Fruit fly (Drosophila melanogaster) whole organism, embryonic: ENCODE measurements around the gene CG13454.

Experiments
- Ada2b ChIP-seq: fragments of 200-800 bp; sonication (Bioruptor generic); IDR thresholded peaks from 2 replicates; pipeline ENCODE4 v1.3.6; 2022; ENCODE audit warnings: missing biosample characterization, missing genetic modification characterization
- BEAF-32 ChIP-seq: fragments of 200-800 bp; sonication (Bioruptor generic); optimal IDR thresholded peaks from 3 replicates; lab custom pipeline; 2017; ENCODE audit warnings: missing biosample characterization, missing genetic modification characterization, mild to moderate bottlenecking, moderate library complexity, missing genetic modification reagents
- CG10147 ChIP-seq: fragments of 200-800 bp; sonication (Bioruptor generic); optimal IDR thresholded peaks from 2 replicates; lab custom pipeline; 2019; ENCODE audit warnings: missing biosample characterization, mild to moderate bottlenecking, missing genetic modification characterization, moderate library complexity
- CG10267 ChIP-seq: fragments of 200-800 bp; sonication (Bioruptor generic); optimal IDR thresholded peaks from 2 replicates; lab custom pipeline; 2018; ENCODE audit warnings: missing biosample characterization, mild to moderate bottlenecking, missing genetic modification characterization, moderate library complexity
- CG11093 ChIP-seq: fragments of 200-800 bp; sonication (Bioruptor generic); IDR thresholded peaks from 3 replicates; pipeline ENCODE4 v1.3.6; 2022; ENCODE audit warnings: missing biosample characterization, missing genetic modification characterization
- CG11723 ChIP-seq: fragments of 200-800 bp; sonication (Bioruptor generic); optimal IDR thresholded peaks from 2 replicates; lab custom pipeline; 2017; ENCODE audit warnings: missing biosample characterization, mild to moderate bottlenecking, missing genetic modification characterization
- CG12391 ChIP-seq: fragments of 200-800 bp; sonication (Bioruptor generic); optimal IDR thresholded peaks from 3 replicates; lab custom pipeline; 2018; ENCODE audit warnings: missing biosample characterization, mild to moderate bottlenecking, missing genetic modification characterization, moderate library complexity
- CG13123 ChIP-seq: fragments of 200-800 bp; sonication (Bioruptor generic); optimal IDR thresholded peaks from 2 replicates; lab custom pipeline; 2016; ENCODE audit warnings: missing biosample characterization, missing genetic modification characterization
- CG14441 ChIP-seq: fragments of 200-800 bp; sonication (Bioruptor generic); IDR thresholded peaks from 2 replicates; pipeline ENCODE4 v1.3.6; 2022; ENCODE audit warnings: missing biosample characterization, missing genetic modification characterization
- CG14965 ChIP-seq: fragments of 200-800 bp; sonication (Bioruptor generic); optimal IDR thresholded peaks from 2 replicates; lab custom pipeline; 2016; ENCODE audit warnings: missing biosample characterization, missing genetic modification characterization, borderline replicate concordance
- CG1647 ChIP-seq: fragments of 200-800 bp; sonication (Bioruptor generic); optimal IDR thresholded peaks from 3 replicates; lab custom pipeline; 2016; ENCODE audit warnings: missing biosample characterization, missing genetic modification characterization
- CG33213 ChIP-seq: fragments of 200-800 bp; sonication (Bioruptor generic); optimal IDR thresholded peaks from 3 replicates; lab custom pipeline; 2016; ENCODE audit warnings: missing biosample characterization, missing genetic modification characterization
- CG34224 ChIP-seq: fragments of 200-800 bp; sonication (Bioruptor generic); IDR thresholded peaks from 3 replicates; pipeline ENCODE4 v1.3.6; 2022; ENCODE audit warnings: missing biosample characterization, missing genetic modification characterization; ENCODE audit not compliant: partially characterized antibody
- CG4282 ChIP-seq: fragments of 200-800 bp; sonication (Bioruptor generic); optimal IDR thresholded peaks from 2 replicates; lab custom pipeline; 2016; ENCODE audit warnings: missing biosample characterization, missing genetic modification characterization
- CG43689 ChIP-seq: fragments of 200-800 bp; sonication (Bioruptor generic); IDR thresholded peaks from 2 replicates; pipeline ENCODE4 v1.3.6; 2022; ENCODE audit warnings: missing biosample characterization, missing genetic modification characterization
- CG5180 ChIP-seq: fragments of 200-800 bp; sonication (Bioruptor generic); optimal IDR thresholded peaks from 3 replicates; lab custom pipeline; 2017; ENCODE audit warnings: missing biosample characterization, missing genetic modification characterization, mild to moderate bottlenecking, moderate library complexity, missing genetic modification reagents
- CG7357 ChIP-seq: fragments of 200-800 bp; sonication (Bioruptor generic); IDR thresholded peaks from 3 replicates; pipeline ENCODE4 v1.3.6; 2022; ENCODE audit warnings: missing biosample characterization, missing genetic modification characterization
- CG7745 ChIP-seq: fragments of 200-800 bp; sonication (Bioruptor generic); optimal IDR thresholded peaks from 2 replicates; lab custom pipeline; 2018; ENCODE audit warnings: missing biosample characterization, mild to moderate bottlenecking, missing genetic modification characterization, moderate library complexity
- CG8281 ChIP-seq: fragments of 200-800 bp; sonication (Bioruptor generic); optimal IDR thresholded peaks from 2 replicates; lab custom pipeline; 2018; ENCODE audit warnings: missing biosample characterization, mild to moderate bottlenecking, missing genetic modification characterization, moderate library complexity
- CG8388 ChIP-seq: fragments of 200-800 bp; sonication (Bioruptor generic); optimal IDR thresholded peaks from 2 replicates; lab custom pipeline; 2019; ENCODE audit warnings: missing biosample characterization, mild to moderate bottlenecking, missing genetic modification characterization, moderate library complexity
- CG9727 ChIP-seq: fragments of 200-800 bp; sonication (Bioruptor generic); optimal IDR thresholded peaks from 3 replicates; lab custom pipeline; 2017; ENCODE audit warnings: missing biosample characterization, mild to moderate bottlenecking, missing genetic modification characterization
- D19B ChIP-seq: fragments of 200-800 bp; sonication (Bioruptor generic); optimal IDR thresholded peaks from 2 replicates; lab custom pipeline; 2017; ENCODE audit warnings: missing biosample characterization, mild to moderate bottlenecking, missing genetic modification characterization
- Deaf1 ChIP-seq: fragments of 200-800 bp; optimal IDR thresholded peaks from 3 replicates; lab custom pipeline; 2019; ENCODE audit warnings: missing biosample characterization, mild to moderate bottlenecking, missing genetic modification characterization, moderate library complexity
- Gsc ChIP-seq: fragments of 200-800 bp; sonication (Bioruptor generic); IDR thresholded peaks from 2 replicates; pipeline ENCODE4 v1.3.6; 2022; ENCODE audit warnings: missing biosample characterization, missing genetic modification characterization
- Gug ChIP-seq: fragments of 200-800 bp; sonication (Bioruptor generic); IDR thresholded peaks from 4 replicates; pipeline ENCODE4 v1.3.6; 2022; ENCODE audit warnings: missing biosample characterization, missing genetic modification characterization
- H2.0 ChIP-seq: fragments of 200-800 bp; sonication (Bioruptor generic); IDR thresholded peaks from 2 replicates; pipeline ENCODE4 v1.3.6; 2022; ENCODE audit warnings: missing biosample characterization, missing genetic modification characterization
- Hmx ChIP-seq: fragments of 200-800 bp; sonication (Bioruptor generic); optimal IDR thresholded peaks from 2 replicates; lab custom pipeline; 2016; ENCODE audit warnings: missing biosample characterization, missing genetic modification characterization
- Hsf ChIP-seq: fragments of 200-800 bp; sonication (Bioruptor generic); optimal IDR thresholded peaks from 3 replicates; lab custom pipeline; 2016; ENCODE audit warnings: missing biosample characterization, missing genetic modification characterization
- MTF-1 ChIP-seq: fragments of 200-800 bp; sonication (Bioruptor generic); optimal IDR thresholded peaks from 2 replicates; lab custom pipeline; 2018; ENCODE audit warnings: missing biosample characterization, mild to moderate bottlenecking, missing genetic modification characterization, borderline replicate concordance
- Mad ChIP-seq: fragments of 200-800 bp; sonication (Bioruptor generic); optimal IDR thresholded peaks from 2 replicates; lab custom pipeline; 2016; ENCODE audit warnings: missing biosample characterization, missing genetic modification characterization
- NfI ChIP-seq: fragments of 200-800 bp; sonication (Bioruptor generic); optimal IDR thresholded peaks from 3 replicates; lab custom pipeline; 2018; ENCODE audit warnings: missing biosample characterization, mild to moderate bottlenecking, missing genetic modification characterization, moderate library complexity
- Oaz ChIP-seq: fragments of 200-800 bp; sonication (Bioruptor generic); IDR thresholded peaks from 2 replicates; pipeline ENCODE4 v1.3.6; 2022; ENCODE audit warnings: missing biosample characterization, missing genetic modification characterization
- ara ChIP-seq: fragments of 200-800 bp; sonication (Bioruptor generic); IDR thresholded peaks from 2 replicates; pipeline ENCODE4 v1.3.6; 2022; ENCODE audit warnings: missing biosample characterization, missing genetic modification characterization
- bigmax ChIP-seq: fragments of 200-800 bp; sonication (Bioruptor generic); optimal IDR thresholded peaks from 2 replicates; lab custom pipeline; 2018; ENCODE audit warnings: missing biosample characterization, mild to moderate bottlenecking, missing genetic modification characterization
- ems ChIP-seq: fragments of 200-800 bp; sonication (Bioruptor generic); optimal IDR thresholded peaks from 3 replicates; lab custom pipeline; 2016; ENCODE audit warnings: missing biosample characterization, missing genetic modification characterization
- fd64A ChIP-seq: fragments of 200-800 bp; sonication (Bioruptor generic); optimal IDR thresholded peaks from 3 replicates; lab custom pipeline; 2018; ENCODE audit warnings: missing biosample characterization, mild to moderate bottlenecking, missing genetic modification characterization
- gsb-n ChIP-seq: fragments of 200-800 bp; sonication (Bioruptor generic); optimal IDR thresholded peaks from 3 replicates; lab custom pipeline; 2018; ENCODE audit warnings: missing biosample characterization, mild to moderate bottlenecking, missing genetic modification characterization
- ham ChIP-seq: fragments of 200-800 bp; sonication (Bioruptor generic); IDR thresholded peaks from 2 replicates; pipeline ENCODE4 v1.3.6; 2022; ENCODE audit warnings: missing biosample characterization, missing genetic modification characterization
- her ChIP-seq: fragments of 200-800 bp; sonication (Bioruptor generic); optimal IDR thresholded peaks from 2 replicates; lab custom pipeline; 2016; ENCODE audit warnings: missing biosample characterization, missing genetic modification characterization
- jigr1 ChIP-seq: fragments of 200-800 bp; sonication (Bioruptor generic); IDR thresholded peaks from 3 replicates; pipeline ENCODE4 v1.3.6; 2022; ENCODE audit warnings: missing biosample characterization, missing genetic modification characterization
- knrl ChIP-seq: fragments of 200-800 bp; sonication (Bioruptor generic); IDR thresholded peaks from 3 replicates; pipeline ENCODE4 v1.3.6; 2022; ENCODE audit warnings: missing biosample characterization, missing genetic modification characterization; ENCODE audit not compliant: partially characterized antibody
- lilli ChIP-seq: fragments of 200-800 bp; sonication (Bioruptor generic); optimal IDR thresholded peaks from 3 replicates; lab custom pipeline; 2016; ENCODE audit warnings: missing biosample characterization, missing genetic modification characterization
- nau ChIP-seq: fragments of 200-800 bp; sonication (Bioruptor generic); optimal IDR thresholded peaks from 3 replicates; lab custom pipeline; 2017; ENCODE audit warnings: missing biosample characterization, mild to moderate bottlenecking, missing genetic modification characterization, missing genetic modification reagents
- nerfin-1 ChIP-seq: fragments of 200-800 bp; sonication (Bioruptor generic); optimal IDR thresholded peaks from 3 replicates; lab custom pipeline; 2019; ENCODE audit warnings: missing biosample characterization, mild to moderate bottlenecking, missing genetic modification characterization, moderate library complexity
- phol ChIP-seq: fragments of 200-800 bp; sonication (Bioruptor generic); optimal IDR thresholded peaks from 3 replicates; lab custom pipeline; 2018; ENCODE audit warnings: missing biosample characterization, mild to moderate bottlenecking, missing genetic modification characterization, moderate library complexity
- ranshi ChIP-seq: fragments of 200-800 bp; sonication (Bioruptor generic); IDR thresholded peaks from 2 replicates; pipeline ENCODE4 v1.3.6; 2022; ENCODE audit warnings: missing biosample characterization, missing genetic modification characterization
- rib ChIP-seq: fragments of 200-800 bp; sonication (Bioruptor generic); IDR thresholded peaks from 2 replicates; pipeline ENCODE4 v1.3.6; 2022; ENCODE audit warnings: missing biosample characterization, missing genetic modification characterization
- run ChIP-seq: fragments of 200-800 bp; sonication (Bioruptor generic); optimal IDR thresholded peaks from 3 replicates; lab custom pipeline; 2018; ENCODE audit warnings: missing biosample characterization, mild to moderate bottlenecking, missing genetic modification characterization
- sisA ChIP-seq: fragments of 200-800 bp; sonication (Bioruptor generic); IDR thresholded peaks from 2 replicates; pipeline ENCODE4 v1.3.6; 2022; ENCODE audit warnings: missing biosample characterization, missing genetic modification characterization
- ssp ChIP-seq: fragments of 200-800 bp; sonication (Bioruptor generic); IDR thresholded peaks from 2 replicates; pipeline ENCODE4 v1.3.6; 2022; ENCODE audit warnings: missing biosample characterization, missing genetic modification characterization
- sug ChIP-seq: fragments of 200-800 bp; optimal IDR thresholded peaks from 2 replicates; lab custom pipeline; 2019; ENCODE audit warnings: missing biosample characterization, mild to moderate bottlenecking, missing genetic modification characterization, moderate library complexity

Gene CG13454

dm6 chr3L:15553993-15554644 is 37.3 kb upstream of the CG13454 start, which contains the start of gene AGO2 (continued):
- TF ChIP-seq knrl (peak; percentile 52; the same call in 2 of the 3 replicates), ems (GFP tag; lab: Kevin White, UChicago) (no peak), sug (tag; lab: Kevin White, UChicago) (peak; percentile 9), CG5180 (peak; percentile 11), Hmx (GFP tag; lab: Kevin White, UChicago) (no peak), CG14965 (GFP tag; lab: Kevin White, UChicago) (no peak), CG13123 (GFP tag; lab: Kevin White, UChicago) (no peak), CG8388 (GFP tag; lab: Kevin White, UChicago) (no peak), run (tag; lab: Kevin White, UChicago) (no peak), nau (GFP tag; lab: Kevin White, UChicago) (peak; percentile 46), ssp (GFP tag; lab: Robert Waterston, UW) (no peak), gsb-n (tag; lab: Kevin White, UChicago) (no peak), Hsf (GFP tag; lab: Kevin White, UChicago) (no peak), phol (peak; percentile 90), ara (no peak), D19B (GFP tag; lab: Kevin White, UChicago) (no peak), CG33213 (GFP tag; lab: Kevin White, UChicago) (no peak), CG10147 (GFP tag; lab: Kevin White, UChicago) (peak; percentile 38), lilli (peak; percentile 30), CG9727 (GFP tag; lab: Kevin White, UChicago) (no peak), CG34224 (GFP tag; lab: Robert Waterston, UW) (peak; percentile 83), CG14441 (GFP tag; lab: Robert Waterston, UW) (no peak), Gsc (GFP tag; lab: Robert Waterston, UW) (no peak), MTF-1 (no peak), Mad (no peak), Gug (GFP tag; lab: Robert Waterston, UW) (no peak), H2.0 (no peak), BEAF-32 (GFP tag; lab: Kevin White, UChicago) (peak; percentile 69), her (GFP tag; lab: Kevin White, UChicago) (peak; percentile 50), CG1647 (GFP tag; lab: Kevin White, UChicago) (no peak), sisA (GFP tag; lab: Robert Waterston, UW) (no peak), Deaf1 (tag; lab: Kevin White, UChicago) (no peak), CG7745 (no peak), Oaz (GFP tag; lab: Robert Waterston, UW) (no peak), CG43689 (GFP tag; lab: Robert Waterston, UW) (no peak), ham (no peak), bigmax (no peak), CG12391 (tag; lab: Kevin White, UChicago) (no peak), rib (GFP tag; lab: Robert Waterston, UW) (no peak), jigr1 (no peak), CG8281 (tag; lab: Kevin White, UChicago) (no peak), fd64A (GFP tag; lab: Kevin White, UChicago) (no peak), NfI (GFP tag; lab: Kevin White, UChicago) (no peak), ranshi (GFP tag; lab: Robert Waterston, UW) (no peak), Ada2b (GFP tag; lab: Robert Waterston, UW) (no peak), CG11723 (GFP tag; lab: Kevin White, UChicago) (no peak), CG10267 (tag; lab: Kevin White, UChicago) (peak; percentile 41), CG7357 (no peak), CG11093 (GFP tag; lab: Robert Waterston, UW) (no peak), CG4282 (GFP tag; lab: Kevin White, UChicago) (no peak), nerfin-1 (peak; percentile 21)
